Fruit fly (Drosophila melanogaster) whole organism, embryonic: ENCODE results near the gene wg.

ENCODE experiments used
- Aef1 ChIP-seq: fragments of 200-800 bp; sonication (Bioruptor generic); IDR thresholded peaks from 3 replicates; pipeline ENCODE4 v1.3.6; 2022; ENCODE audit warnings: missing biosample characterization, missing genetic modification characterization
- C15 ChIP-seq: fragments of 200-800 bp; sonication (Bioruptor generic); IDR thresholded peaks from 3 replicates; pipeline ENCODE4 v1.3.6; 2022; ENCODE audit warnings: missing biosample characterization, missing genetic modification characterization
- CG10543 ChIP-seq: fragments of 200-800 bp; sonication (Bioruptor generic); optimal IDR thresholded peaks from 3 replicates; lab custom pipeline; 2017; ENCODE audit warnings: missing biosample characterization, mild to moderate bottlenecking, missing genetic modification characterization, moderate library complexity
- CG1233 ChIP-seq: fragments of 200-800 bp; sonication (Bioruptor generic); optimal IDR thresholded peaks from 4 replicates; lab custom pipeline; 2018; ENCODE audit warnings: missing biosample characterization, mild to moderate bottlenecking, missing genetic modification characterization
- CG2129 ChIP-seq: fragments of 200-800 bp; sonication (Bioruptor generic); IDR thresholded peaks from 2 replicates; pipeline ENCODE4 v1.3.6; 2022; ENCODE audit warnings: missing biosample characterization, missing genetic modification characterization; ENCODE audit not compliant: partially characterized antibody
- CG3281 ChIP-seq: fragments of 200-800 bp; sonication (Bioruptor generic); optimal IDR thresholded peaks from 3 replicates; lab custom pipeline; 2017; ENCODE audit warnings: missing biosample characterization, mild to moderate bottlenecking, missing genetic modification characterization
- CG4328 ChIP-seq: fragments of 200-800 bp; sonication (Bioruptor generic); optimal IDR thresholded peaks from 3 replicates; lab custom pipeline; 2017; ENCODE audit warnings: missing biosample characterization, missing genetic modification reagents, missing genetic modification characterization
- CG7556 ChIP-seq: fragments of 200-800 bp; sonication (Bioruptor generic); optimal IDR thresholded peaks from 2 replicates; lab custom pipeline; 2017; ENCODE audit warnings: missing biosample characterization, mild to moderate bottlenecking, missing genetic modification characterization
- CG7928 ChIP-seq: fragments of 200-800 bp; sonication (Bioruptor generic); optimal IDR thresholded peaks from 2 replicates; lab custom pipeline; 2017; ENCODE audit warnings: missing biosample characterization, mild to moderate bottlenecking, missing genetic modification characterization
- CG8924 ChIP-seq: fragments of 200-800 bp; optimal IDR thresholded peaks from 3 replicates; lab custom pipeline; 2019; ENCODE audit warnings: missing biosample characterization, mild to moderate bottlenecking, missing genetic modification characterization, moderate library complexity
- CG8944 ChIP-seq: fragments of 200-800 bp; sonication (Bioruptor generic); optimal IDR thresholded peaks from 3 replicates; lab custom pipeline; 2016; ENCODE audit warnings: missing biosample characterization, missing genetic modification characterization
- CHES-1-like ChIP-seq: fragments of 200-800 bp; sonication (Bioruptor generic); optimal IDR thresholded peaks from 2 replicates; lab custom pipeline; 2016; ENCODE audit warnings: missing biosample characterization, missing genetic modification characterization
- CTCF ChIP-seq: fragments of 200-800 bp; sonication (Bioruptor generic); optimal IDR thresholded peaks from 2 replicates; lab custom pipeline; 2017; ENCODE audit warnings: missing biosample characterization, mild to moderate bottlenecking, missing genetic modification characterization, moderate library complexity
- Elba2 ChIP-seq: fragments of 200-800 bp; sonication (Bioruptor generic); optimal IDR thresholded peaks from 3 replicates; lab custom pipeline; 2016; ENCODE audit warnings: missing biosample characterization, missing genetic modification characterization
- Ets97D ChIP-seq: fragments of 200-800 bp; sonication (Bioruptor generic); optimal IDR thresholded peaks from 3 replicates; lab custom pipeline; 2016; ENCODE audit warnings: missing biosample characterization, missing genetic modification characterization
- HLH4C ChIP-seq: fragments of 200-800 bp; sonication (Bioruptor generic); IDR thresholded peaks from 3 replicates; pipeline ENCODE4 v1.3.6; 2022; ENCODE audit warnings: missing biosample characterization, missing genetic modification characterization; ENCODE audit not compliant: partially characterized antibody
- Hr51 ChIP-seq, 2 experiments: fragments of 200-800 bp; sonication (Bioruptor generic); optimal IDR thresholded peaks; 2 replicates in 1 of 2; 3 replicates in 1 of 2; lab custom pipeline; 2016 to 2018; ENCODE audit warnings: missing biosample characterization in 2 of 2, missing genetic modification characterization in 2 of 2, mild to moderate bottlenecking in 1 of 2, moderate library complexity in 1 of 2
- NC2α ChIP-seq: fragments of 200-800 bp; sonication (Bioruptor generic); optimal IDR thresholded peaks from 2 replicates; lab custom pipeline; 2016; ENCODE audit warnings: missing biosample characterization, missing genetic modification characterization
- NC2β ChIP-seq: fragments of 200-800 bp; sonication (Bioruptor generic); optimal IDR thresholded peaks from 2 replicates; lab custom pipeline; 2016; ENCODE audit warnings: missing biosample characterization, missing genetic modification characterization
- PHDP ChIP-seq: fragments of 200-800 bp; sonication (Bioruptor generic); optimal IDR thresholded peaks from 3 replicates; lab custom pipeline; 2018; ENCODE audit warnings: missing biosample characterization, mild to moderate bottlenecking, missing genetic modification characterization, moderate library complexity
- Ravus ChIP-seq: fragments of 200-800 bp; sonication (Bioruptor generic); IDR thresholded peaks from 2 replicates; pipeline ENCODE4 v1.3.6; 2022; ENCODE audit warnings: missing biosample characterization, missing genetic modification characterization
- Six4 ChIP-seq: fragments of 200-800 bp; sonication (Bioruptor generic); optimal IDR thresholded peaks from 2 replicates; lab custom pipeline; 2016; ENCODE audit warnings: missing biosample characterization, missing genetic modification characterization
- Sry-δ ChIP-seq: fragments of 200-800 bp; sonication (Bioruptor generic); optimal IDR thresholded peaks from 2 replicates; lab custom pipeline; 2016; ENCODE audit warnings: missing biosample characterization, missing genetic modification characterization
- aop ChIP-seq: fragments of 200-800 bp; sonication (Bioruptor generic); IDR thresholded peaks from 2 replicates; pipeline ENCODE4 v1.3.6; 2022; ENCODE audit warnings: missing biosample characterization, missing genetic modification characterization
- bab2 ChIP-seq: fragments of 200-800 bp; sonication (Bioruptor generic); optimal IDR thresholded peaks from 2 replicates; lab custom pipeline; 2016; ENCODE audit warnings: missing biosample characterization, missing genetic modification characterization
- bigmax ChIP-seq: fragments of 200-800 bp; sonication (Bioruptor generic); optimal IDR thresholded peaks from 2 replicates; lab custom pipeline; 2018; ENCODE audit warnings: missing biosample characterization, mild to moderate bottlenecking, missing genetic modification characterization
- bsh ChIP-seq, 2 experiments: fragments of 200-800 bp; sonication (Bioruptor generic); optimal IDR thresholded peaks; 2 replicates each; lab custom pipeline; 2017 to 2018; ENCODE audit warnings: mild to moderate bottlenecking in 2 of 2, missing biosample characterization in 2 of 2, missing genetic modification characterization in 2 of 2, moderate library complexity in 1 of 2
- chn ChIP-seq: fragments of 200-800 bp; sonication (Bioruptor generic); optimal IDR thresholded peaks from 2 replicates; lab custom pipeline; 2016; ENCODE audit warnings: missing biosample characterization, missing genetic modification characterization
- dmrt11E ChIP-seq: fragments of 200-800 bp; sonication (Bioruptor generic); optimal IDR thresholded peaks from 3 replicates; lab custom pipeline; 2018; ENCODE audit warnings: missing biosample characterization, mild to moderate bottlenecking, missing genetic modification characterization, moderate library complexity
- ewg ChIP-seq: fragments of 200-800 bp; sonication (Bioruptor generic); optimal IDR thresholded peaks from 3 replicates; lab custom pipeline; 2017; ENCODE audit warnings: mild to moderate bottlenecking, missing biosample characterization, missing genetic modification reagents, missing genetic modification characterization
- fu2 ChIP-seq: fragments of 200-800 bp; sonication (Bioruptor generic); optimal IDR thresholded peaks from 2 replicates; lab custom pipeline; 2016; ENCODE audit warnings: missing biosample characterization, missing genetic modification characterization
- gce ChIP-seq: fragments of 200-800 bp; sonication (Bioruptor generic); IDR thresholded peaks from 3 replicates; pipeline ENCODE4 v1.3.6; 2022; ENCODE audit warnings: missing biosample characterization, missing genetic modification characterization
- gcm2 ChIP-seq: fragments of 200-800 bp; sonication (Bioruptor generic); optimal IDR thresholded peaks from 2 replicates; lab custom pipeline; 2016; ENCODE audit warnings: missing biosample characterization, missing genetic modification characterization
- gsb-n ChIP-seq: fragments of 200-800 bp; sonication (Bioruptor generic); optimal IDR thresholded peaks from 3 replicates; lab custom pipeline; 2018; ENCODE audit warnings: missing biosample characterization, mild to moderate bottlenecking, missing genetic modification characterization
- hth ChIP-seq: fragments of >200 bp; optimal IDR thresholded peaks from 2 replicates; lab custom pipeline; 2017; ENCODE audit warnings: inconsistent platforms
- insv ChIP-seq, 2 experiments: fragments of 200-800 bp; sonication (Bioruptor generic); optimal IDR thresholded peaks; 3 replicates each; lab custom pipeline; 2016 to 2018; ENCODE audit warnings: missing biosample characterization in 2 of 2, missing genetic modification characterization in 2 of 2
- ken ChIP-seq: fragments of 200-800 bp; sonication (Bioruptor generic); IDR thresholded peaks from 3 replicates; pipeline ENCODE4 v1.3.6; 2022; ENCODE audit warnings: missing biosample characterization, missing genetic modification characterization
- klu ChIP-seq: fragments of 200-800 bp; sonication (Bioruptor generic); IDR thresholded peaks from 2 replicates; pipeline ENCODE4 v1.3.6; 2022; ENCODE audit warnings: missing biosample characterization, missing genetic modification characterization
- maf-S ChIP-seq: fragments of 200-800 bp; sonication (Bioruptor generic); optimal IDR thresholded peaks from 2 replicates; lab custom pipeline; 2016; ENCODE audit warnings: missing biosample characterization, missing genetic modification characterization
- oc ChIP-seq: fragments of 200-800 bp; sonication (Bioruptor generic); optimal IDR thresholded peaks from 2 replicates; lab custom pipeline; 2018; ENCODE audit warnings: missing biosample characterization, mild to moderate bottlenecking, missing genetic modification characterization, moderate library complexity
- sima ChIP-seq: fragments of 200-800 bp; sonication (Bioruptor generic); optimal IDR thresholded peaks from 2 replicates; lab custom pipeline; 2016; ENCODE audit warnings: missing biosample characterization, missing genetic modification characterization
- sqz ChIP-seq: fragments of 200-800 bp; sonication (Bioruptor generic); optimal IDR thresholded peaks from 3 replicates; lab custom pipeline; 2018; ENCODE audit warnings: missing biosample characterization, mild to moderate bottlenecking, missing genetic modification characterization
- tup ChIP-seq: fragments of 200-800 bp; sonication (Bioruptor generic); optimal IDR thresholded peaks from 2 replicates; lab custom pipeline; 2016; ENCODE audit warnings: missing biosample characterization, mild to moderate bottlenecking, missing genetic modification characterization, moderate library complexity

The wg gene

DNA sequence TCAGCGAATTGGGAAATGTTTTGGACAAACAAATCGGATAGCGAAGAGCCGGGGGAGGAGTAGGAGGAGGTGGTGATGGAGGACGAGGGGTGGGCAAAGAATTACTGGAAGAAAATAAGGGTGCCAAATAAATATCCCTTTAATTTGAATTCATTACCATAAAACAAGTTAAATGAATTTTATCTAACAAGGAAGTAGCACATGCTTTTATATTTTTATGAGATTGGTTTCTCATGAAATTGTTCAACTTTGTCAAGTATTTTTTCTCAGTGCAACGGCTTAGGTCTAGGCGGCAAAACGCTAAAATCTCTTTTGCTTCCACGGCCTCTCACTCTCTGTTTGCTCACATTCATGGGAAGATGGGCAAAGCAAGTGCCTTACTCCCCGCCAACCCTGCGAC, 15.0 kb upstream of the wg start (continued):
- no peak for TF ChIP-seq CG1233
- TF ChIP-seq ken (GFP tag; lab: Robert Waterston, UW) = no peak
- TF ChIP-seq ewg (GFP tag; lab: Kevin White, UChicago) = no peak
- TF ChIP-seq bsh (GFP tag; optimal IDR thresholded peaks at IDR 0.05; lab: Kevin White, UChicago) = peak in 1 of 2 experiments; percentile 51
- TF ChIP-seq dmrt11E (tag; lab: Kevin White, UChicago) = peak; percentile 77
- peak; percentile 16 for TF ChIP-seq CG8924 (tag; lab: Kevin White, UChicago)
- no peak for TF ChIP-seq Six4 (GFP tag; lab: Kevin White, UChicago)
- no peak for TF ChIP-seq klu (GFP tag; lab: Robert Waterston, UW)
- TF ChIP-seq sima (GFP tag; lab: Kevin White, UChicago) = no peak
- TF ChIP-seq HLH4C = no peak
- TF ChIP-seq PHDP (tag; lab: Kevin White, UChicago) = no peak
- TF ChIP-seq CHES-1-like (GFP tag; lab: Kevin White, UChicago) = no peak
- TF ChIP-seq NC2β (GFP tag; lab: Kevin White, UChicago) = no peak
- no peak for TF ChIP-seq bigmax
- TF ChIP-seq aop (GFP tag; lab: Robert Waterston, UW) = no peak
- no peak for TF ChIP-seq CG10543 (GFP tag; lab: Kevin White, UChicago)
- no peak for TF ChIP-seq NC2α (GFP tag; lab: Kevin White, UChicago)
- TF ChIP-seq Sry-δ = no peak
- TF ChIP-seq oc (tag; lab: Kevin White, UChicago) = no peak
- no peak for TF ChIP-seq Elba2 (GFP tag; lab: Kevin White, UChicago)
- TF ChIP-seq CG2129 = no peak
- TF ChIP-seq Ets97D (GFP tag; lab: Kevin White, UChicago) = no peak
- TF ChIP-seq maf-S = no peak
- no peak for TF ChIP-seq tup (GFP tag; lab: Kevin White, UChicago)
- no peak for TF ChIP-seq sqz
- no peak for TF ChIP-seq CG3281 (GFP tag; lab: Kevin White, UChicago)
- no peak for TF ChIP-seq Hr51 (GFP tag; optimal IDR thresholded peaks at IDR 0.05; lab: Kevin White, UChicago)
- no peak for TF ChIP-seq CG7556 (GFP tag; lab: Kevin White, UChicago)
- no peak for TF ChIP-seq hth (lab: Kevin White, UChicago)
- no peak for TF ChIP-seq CTCF (GFP tag; lab: Kevin White, UChicago)
- no peak for TF ChIP-seq gcm2 (GFP tag; lab: Kevin White, UChicago)
- no peak for TF ChIP-seq CG8944 (GFP tag; lab: Kevin White, UChicago)
- no peak for TF ChIP-seq CG4328 (GFP tag; lab: Kevin White, UChicago)
- no peak for TF ChIP-seq C15 (GFP tag; lab: Robert Waterston, UW)
- no peak for TF ChIP-seq CG7928 (GFP tag; lab: Kevin White, UChicago)
- no peak for TF ChIP-seq insv (GFP tag; optimal IDR thresholded peaks at IDR 0.05; lab: Kevin White, UChicago)
- no peak for TF ChIP-seq chn (GFP tag; lab: Kevin White, UChicago)
- no peak for TF ChIP-seq Aef1
- TF ChIP-seq gce (GFP tag; lab: Robert Waterston, UW) = no peak
- TF ChIP-seq fu2 (GFP tag; lab: Kevin White, UChicago) = no peak
- TF ChIP-seq Ravus (GFP tag; lab: Robert Waterston, UW) = no peak
- no peak for TF ChIP-seq bab2
- peak; percentile 45 for TF ChIP-seq gsb-n (tag; lab: Kevin White, UChicago)
